Worm (Caenorhabditis elegans): ENCODE results near the gene srtx-1.
A peak's percentile ranks its signal among the peaks of the same experiment; 100 is the strongest.

srtx-1 gene

DNA sequence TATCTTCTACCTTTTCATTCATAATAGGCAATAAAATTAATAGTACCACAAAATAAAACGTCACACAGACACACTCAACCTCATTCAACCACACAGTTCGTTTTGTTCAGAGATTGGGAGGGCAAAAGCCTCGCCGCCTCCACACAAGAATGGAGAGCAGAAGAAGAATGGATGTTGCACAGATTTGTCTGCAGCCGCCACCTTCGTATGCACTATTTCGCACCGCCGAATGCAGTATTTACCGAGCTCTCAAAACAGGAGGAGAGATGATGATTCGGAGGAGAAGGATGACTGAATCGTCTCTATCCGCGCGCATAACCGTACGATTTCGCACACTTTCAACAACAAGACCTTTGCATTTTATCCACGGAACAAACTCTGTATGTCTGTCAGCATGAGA, 23.5 kb upstream of the srtx-1 start:
- TF ChIP-seq ref-1 (GFP tag; conservative IDR thresholded peaks at IDR 0.05) (no peak), flt-1 (GFP tag; IDR thresholded peaks at IDR 0.05) (no peak), ztf-23 (GFP tag; IDR thresholded peaks at IDR 0.05) (no peak), ztf-29 (GFP tag; IDR thresholded peaks at IDR 0.05) (no peak), T22C8.4 (GFP tag; IDR thresholded peaks at IDR 0.05) (no peak), tab-1 (GFP tag; IDR thresholded peaks at IDR 0.05) (no peak), klf-2 (GFP tag; conservative IDR thresholded peaks at IDR 0.05) (no peak), cog-1 (tag; optimal IDR thresholded peaks at IDR 0.05) (no peak), med-1 (GFP tag; optimal IDR thresholded peaks at IDR 0.05; ENCODE audit: insufficient read depth) (no peak)

- TF ChIP-seq ztf-23 (GFP tag; IDR thresholded peaks at IDR 0.05) (no peak), tab-1 (GFP tag; IDR thresholded peaks at IDR 0.05) (no peak), ztf-29 (GFP tag; IDR thresholded peaks at IDR 0.05) (no peak), cog-1 (tag; optimal IDR thresholded peaks at IDR 0.05) (no peak), med-1 (GFP tag; optimal IDR thresholded peaks at IDR 0.05; ENCODE audit: insufficient read depth) (no peak), flt-1 (GFP tag; IDR thresholded peaks at IDR 0.05) (no peak), T22C8.4 (GFP tag; IDR thresholded peaks at IDR 0.05) (no peak), klf-2 (GFP tag; conservative IDR thresholded peaks at IDR 0.05) (no peak), ref-1 (GFP tag; conservative IDR thresholded peaks at IDR 0.05) (no peak)
Observed at ce11 chrIV:7400502-7401118, 20.4 kb upstream of the srtx-1 start.

DNA sequence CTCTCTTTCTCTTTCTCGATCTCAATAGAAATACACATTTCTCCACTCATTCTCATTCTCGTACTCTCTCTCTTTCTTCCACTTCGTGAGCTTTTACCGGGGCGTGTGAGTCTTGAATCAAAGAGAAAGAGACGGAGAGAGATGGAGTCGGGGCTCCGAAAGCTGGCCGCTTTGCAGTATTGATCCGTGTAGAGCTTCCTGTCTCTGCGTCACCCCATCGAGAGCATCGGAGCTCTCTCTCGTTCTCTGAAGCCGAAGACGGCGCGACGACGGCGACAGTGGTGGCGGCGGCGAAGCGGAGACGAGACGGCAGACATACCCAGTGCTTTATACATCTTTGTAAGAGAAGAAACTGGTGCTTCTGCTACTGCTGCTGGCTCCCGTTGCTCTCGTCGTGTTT, 18.9 kb upstream of the srtx-1 start:
- peak; percentile 36 for TF ChIP-seq cog-1 (tag; optimal IDR thresholded peaks at IDR 0.05)
- TF ChIP-seq ref-1 (GFP tag; conservative IDR thresholded peaks at IDR 0.05) = no peak
- no peak for TF ChIP-seq med-1 (GFP tag; optimal IDR thresholded peaks at IDR 0.05; ENCODE audit: insufficient read depth)
- TF ChIP-seq T22C8.4 (GFP tag; IDR thresholded peaks at IDR 0.05) = peak; percentile 81
- no peak for TF ChIP-seq flt-1 (GFP tag; IDR thresholded peaks at IDR 0.05)
- no peak for TF ChIP-seq klf-2 (GFP tag; conservative IDR thresholded peaks at IDR 0.05)

- no peak for TF ChIP-seq tab-1 (GFP tag; IDR thresholded peaks at IDR 0.05)
- TF ChIP-seq ztf-23 (GFP tag; IDR thresholded peaks at IDR 0.05) = no peak
- TF ChIP-seq T22C8.4 (GFP tag; IDR thresholded peaks at IDR 0.05) = no peak
- no peak for TF ChIP-seq cog-1 (tag; optimal IDR thresholded peaks at IDR 0.05)
- TF ChIP-seq klf-2 (GFP tag; conservative IDR thresholded peaks at IDR 0.05) = no peak
- TF ChIP-seq ref-1 (GFP tag; conservative IDR thresholded peaks at IDR 0.05) = no peak
Observed at ce11 chrIV:7403422-7403821, 17.6 kb upstream of the srtx-1 start.

DNA sequence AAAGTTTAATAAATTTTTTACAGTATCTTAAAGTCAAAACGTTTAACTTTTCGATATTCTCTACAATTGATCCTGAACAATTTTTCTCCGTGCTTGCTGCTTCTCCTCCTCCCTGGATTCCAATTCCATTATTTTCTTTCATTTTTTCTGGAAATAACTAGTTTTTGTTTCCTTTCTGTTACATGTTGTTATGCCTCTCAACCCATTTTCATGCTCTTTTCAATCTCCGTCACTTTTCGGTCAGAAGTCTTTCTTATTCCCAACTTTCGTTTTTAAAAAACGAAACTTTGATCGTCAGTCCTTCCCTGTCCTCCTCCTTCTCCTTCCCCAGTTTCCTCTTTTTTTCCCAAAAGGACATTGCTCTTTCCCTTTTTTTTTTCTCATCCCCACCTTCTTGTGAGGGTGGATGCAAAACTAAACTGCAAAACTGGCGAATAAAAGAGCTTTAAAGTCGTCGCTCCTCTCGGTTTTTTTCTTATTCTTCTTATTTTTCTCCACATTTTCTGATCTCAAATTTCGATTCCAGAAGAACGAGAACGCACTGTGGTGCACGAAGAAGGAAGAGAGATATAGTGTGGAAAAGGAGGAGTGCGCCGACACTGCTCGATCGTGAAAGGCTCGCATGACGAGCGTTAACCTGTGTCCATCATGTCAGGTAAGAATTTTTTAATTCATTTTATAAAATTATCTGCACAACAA, 15.9 kb upstream of the srtx-1 start, which contains the start of the genes C48A7.16 and egl-19:
Gene C48A7.16, plus strand, starts transcription at position 544 of the 699 bp plus-strand sequence.
Gene egl-19, plus strand, starts transcription at position 649 of the 699 bp plus-strand sequence.
- no peak for TF ChIP-seq ztf-23 (GFP tag; IDR thresholded peaks at IDR 0.05)

DNA sequence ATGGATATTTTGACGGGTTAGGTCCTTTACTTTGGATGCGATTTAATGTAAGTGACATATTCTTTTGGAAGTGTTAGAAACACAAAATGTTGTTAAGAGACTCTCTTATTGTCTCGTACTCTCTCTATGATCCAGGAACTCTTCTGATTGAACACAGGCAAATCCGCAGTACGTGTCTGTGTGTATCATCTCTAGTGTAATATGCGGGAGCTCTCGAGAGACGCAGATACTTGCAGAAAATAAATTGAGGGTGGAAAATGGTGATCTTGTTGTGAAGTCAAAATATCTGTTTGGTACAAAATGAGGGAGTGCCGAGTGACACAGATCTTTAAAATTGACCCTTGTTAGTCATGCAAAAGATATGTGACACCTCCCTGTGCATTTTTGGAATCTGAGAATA, 14.3 kb upstream of the srtx-1 start:
- TF ChIP-seq ref-1 (GFP tag; conservative IDR thresholded peaks at IDR 0.05) (no peak), flt-1 (GFP tag; IDR thresholded peaks at IDR 0.05) (no peak), ztf-29 (GFP tag; IDR thresholded peaks at IDR 0.05) (no peak), tab-1 (GFP tag; IDR thresholded peaks at IDR 0.05) (no peak), med-1 (GFP tag; optimal IDR thresholded peaks at IDR 0.05; ENCODE audit: insufficient read depth) (no peak), cog-1 (tag; optimal IDR thresholded peaks at IDR 0.05) (no peak), ztf-23 (GFP tag; IDR thresholded peaks at IDR 0.05) (no peak), klf-2 (GFP tag; conservative IDR thresholded peaks at IDR 0.05) (no peak), T22C8.4 (GFP tag; IDR thresholded peaks at IDR 0.05) (no peak)

- TF ChIP-seq ref-1 (GFP tag; conservative IDR thresholded peaks at IDR 0.05) = no peak
- TF ChIP-seq ztf-29 (GFP tag; IDR thresholded peaks at IDR 0.05) = no peak
- TF ChIP-seq ztf-23 (GFP tag; IDR thresholded peaks at IDR 0.05) = no peak
- TF ChIP-seq med-1 (GFP tag; optimal IDR thresholded peaks at IDR 0.05; ENCODE audit: insufficient read depth) = no peak
- TF ChIP-seq cog-1 (tag; optimal IDR thresholded peaks at IDR 0.05) = no peak
- TF ChIP-seq klf-2 (GFP tag; conservative IDR thresholded peaks at IDR 0.05) = no peak
- TF ChIP-seq T22C8.4 (GFP tag; IDR thresholded peaks at IDR 0.05) = no peak
- no peak for TF ChIP-seq tab-1 (GFP tag; IDR thresholded peaks at IDR 0.05)
Observed at ce11 chrIV:7407301-7407700, 13.7 kb upstream of the srtx-1 start.

- TF ChIP-seq med-1 (GFP tag; optimal IDR thresholded peaks at IDR 0.05; ENCODE audit: insufficient read depth) (no peak), ztf-23 (GFP tag; IDR thresholded peaks at IDR 0.05) (no peak), flt-1 (GFP tag; IDR thresholded peaks at IDR 0.05) (no peak), klf-2 (GFP tag; conservative IDR thresholded peaks at IDR 0.05) (no peak), ztf-29 (GFP tag; IDR thresholded peaks at IDR 0.05) (no peak), T22C8.4 (GFP tag; IDR thresholded peaks at IDR 0.05) (no peak), cog-1 (tag; optimal IDR thresholded peaks at IDR 0.05) (no peak), tab-1 (GFP tag; IDR thresholded peaks at IDR 0.05) (no peak), ref-1 (GFP tag; conservative IDR thresholded peaks at IDR 0.05) (no peak)
Observed at ce11 chrIV:7413573-7413972, 7.4 kb upstream of the srtx-1 start.

DNA sequence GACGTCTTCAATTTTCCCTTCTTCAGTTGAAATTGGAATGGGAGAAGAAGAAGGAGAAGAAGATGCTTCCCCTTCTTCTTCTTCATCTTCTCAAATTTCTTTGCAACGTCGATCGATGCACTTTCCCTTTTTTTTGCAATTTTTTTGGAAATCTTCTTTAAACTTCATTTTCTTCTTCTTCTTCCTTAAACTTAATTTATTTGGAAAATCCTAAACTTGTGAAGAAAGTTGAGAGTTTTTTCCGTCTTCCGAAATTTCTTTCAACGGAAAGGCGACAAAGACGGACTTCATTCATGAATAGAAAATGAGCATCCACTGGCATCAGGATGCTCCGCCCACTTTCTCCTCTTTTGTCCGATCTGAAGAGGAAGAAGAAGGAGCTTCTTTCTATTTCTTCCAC, 6.8 kb upstream of the srtx-1 start:
- TF ChIP-seq ztf-23 (GFP tag; IDR thresholded peaks at IDR 0.05) (no peak), med-1 (GFP tag; optimal IDR thresholded peaks at IDR 0.05; ENCODE audit: insufficient read depth) (no peak), T22C8.4 (GFP tag; IDR thresholded peaks at IDR 0.05) (no peak), ztf-29 (GFP tag; IDR thresholded peaks at IDR 0.05) (no peak), klf-2 (GFP tag; conservative IDR thresholded peaks at IDR 0.05) (no peak)

- no peak for TF ChIP-seq tab-1 (GFP tag; IDR thresholded peaks at IDR 0.05)
- no peak for TF ChIP-seq ztf-29 (GFP tag; IDR thresholded peaks at IDR 0.05)
- no peak for TF ChIP-seq T22C8.4 (GFP tag; IDR thresholded peaks at IDR 0.05)
- TF ChIP-seq ref-1 (GFP tag; conservative IDR thresholded peaks at IDR 0.05) = no peak
- no peak for TF ChIP-seq flt-1 (GFP tag; IDR thresholded peaks at IDR 0.05)
- no peak for TF ChIP-seq ztf-23 (GFP tag; IDR thresholded peaks at IDR 0.05)
- no peak for TF ChIP-seq cog-1 (tag; optimal IDR thresholded peaks at IDR 0.05)
- TF ChIP-seq med-1 (GFP tag; optimal IDR thresholded peaks at IDR 0.05; ENCODE audit: insufficient read depth) = no peak
- no peak for TF ChIP-seq klf-2 (GFP tag; conservative IDR thresholded peaks at IDR 0.05)
Observed at ce11 chrIV:7418818-7419217, 2.2 kb upstream of the srtx-1 start, which contains the start of gene B0496.6. B0496.6 (plus strand) TSS chrIV:7419118.
